Fruit fly (Drosophila melanogaster) whole organism, embryonic: ENCODE results near the gene CG15141.
A peak's percentile ranks its signal among the peaks of the same experiment; 100 is the strongest.

ENCODE experiments used
- Asciz ChIP-seq: fragments of 200-800 bp; sonication (Bioruptor generic); optimal IDR thresholded peaks from 2 replicates; lab custom pipeline; 2017; ENCODE audit warnings: missing biosample characterization, mild to moderate bottlenecking, missing genetic modification characterization, missing genetic modification reagents
- Atf6 ChIP-seq: fragments of 200-800 bp; sonication (Bioruptor generic); IDR thresholded peaks from 2 replicates; pipeline ENCODE4 v1.3.6; 2022; ENCODE audit warnings: missing biosample characterization, missing genetic modification characterization
- BtbVII ChIP-seq: fragments of 200-800 bp; sonication (Bioruptor generic); optimal IDR thresholded peaks from 3 replicates; lab custom pipeline; 2017; ENCODE audit warnings: missing biosample characterization, mild to moderate bottlenecking, missing genetic modification characterization
- CG11504 ChIP-seq: fragments of 200-800 bp; sonication (Bioruptor generic); optimal IDR thresholded peaks from 3 replicates; lab custom pipeline; 2019; ENCODE audit warnings: missing biosample characterization, mild to moderate bottlenecking, missing genetic modification characterization, moderate library complexity
- CG11723 ChIP-seq: fragments of 200-800 bp; sonication (Bioruptor generic); optimal IDR thresholded peaks from 2 replicates; lab custom pipeline; 2017; ENCODE audit warnings: missing biosample characterization, mild to moderate bottlenecking, missing genetic modification characterization
- CG12071 ChIP-seq: fragments of 200-800 bp; sonication (Bioruptor generic); optimal IDR thresholded peaks from 3 replicates; lab custom pipeline; 2018; ENCODE audit warnings: missing biosample characterization, mild to moderate bottlenecking, missing genetic modification characterization
- CG12744 ChIP-seq: fragments of 200-800 bp; sonication (Bioruptor generic); optimal IDR thresholded peaks from 2 replicates; lab custom pipeline; 2016; ENCODE audit warnings: missing biosample characterization, missing genetic modification characterization
- CG13296 ChIP-seq: fragments of 200-800 bp; sonication (Bioruptor generic); optimal IDR thresholded peaks from 3 replicates; lab custom pipeline; 2018; ENCODE audit warnings: missing biosample characterization, mild to moderate bottlenecking, missing genetic modification characterization
- CG15269 ChIP-seq: fragments of 200-800 bp; sonication (Bioruptor generic); optimal IDR thresholded peaks from 2 replicates; lab custom pipeline; 2018; ENCODE audit warnings: missing biosample characterization, mild to moderate bottlenecking, missing genetic modification characterization, moderate library complexity
- CG1647 ChIP-seq: fragments of 200-800 bp; sonication (Bioruptor generic); optimal IDR thresholded peaks from 3 replicates; lab custom pipeline; 2016; ENCODE audit warnings: missing biosample characterization, missing genetic modification characterization
- CG2202 ChIP-seq: fragments of 200-800 bp; sonication (Bioruptor generic); optimal IDR thresholded peaks from 2 replicates; lab custom pipeline; 2018; ENCODE audit warnings: missing biosample characterization, mild to moderate bottlenecking, missing genetic modification characterization
- CG2678 ChIP-seq: fragments of 200-800 bp; sonication (Bioruptor generic); optimal IDR thresholded peaks from 3 replicates; lab custom pipeline; 2019; ENCODE audit warnings: missing biosample characterization, mild to moderate bottlenecking, missing genetic modification characterization, moderate library complexity
- CG30020 ChIP-seq: fragments of 200-800 bp; optimal IDR thresholded peaks from 2 replicates; lab custom pipeline; 2019; ENCODE audit warnings: missing biosample characterization, mild to moderate bottlenecking, missing genetic modification characterization, moderate library complexity
- CG32772 ChIP-seq: fragments of 200-800 bp; sonication (Bioruptor generic); IDR thresholded peaks from 2 replicates; pipeline ENCODE4 v1.3.6; 2022; ENCODE audit warnings: missing biosample characterization, missing genetic modification characterization
- CG34422 ChIP-seq: fragments of 200-800 bp; sonication (Bioruptor generic); IDR thresholded peaks from 3 replicates; pipeline ENCODE4 v1.3.6; 2022; ENCODE audit warnings: missing biosample characterization, missing genetic modification characterization
- CG3838 ChIP-seq: fragments of 200-800 bp; sonication (Bioruptor generic); optimal IDR thresholded peaks from 3 replicates; lab custom pipeline; 2016; ENCODE audit warnings: missing biosample characterization, missing genetic modification characterization
- CG6689 ChIP-seq: fragments of 200-800 bp; sonication (Bioruptor generic); IDR thresholded peaks from 2 replicates; pipeline ENCODE4 v1.3.6; 2022; ENCODE audit warnings: missing biosample characterization, missing genetic modification characterization
- CG6813 ChIP-seq: fragments of 200-800 bp; sonication (Bioruptor generic); optimal IDR thresholded peaks from 2 replicates; lab custom pipeline; 2017; ENCODE audit warnings: missing biosample characterization, missing genetic modification characterization, mild to moderate bottlenecking, moderate library complexity, missing genetic modification reagents
- CG9609 ChIP-seq: fragments of 200-800 bp; sonication (Bioruptor generic); optimal IDR thresholded peaks from 3 replicates; lab custom pipeline; 2016; ENCODE audit warnings: missing biosample characterization, missing genetic modification characterization
- CoRest ChIP-seq: fragments of 200-800 bp; sonication (Bioruptor generic); optimal IDR thresholded peaks from 3 replicates; lab custom pipeline; 2018; ENCODE audit warnings: missing biosample characterization, mild to moderate bottlenecking, missing genetic modification characterization, moderate library complexity
- D19A ChIP-seq: fragments of 200-800 bp; optimal IDR thresholded peaks from 3 replicates; lab custom pipeline; 2019; ENCODE audit warnings: missing biosample characterization, mild to moderate bottlenecking, missing genetic modification characterization, moderate library complexity
- Fer3 ChIP-seq: fragments of 200-800 bp; sonication (Bioruptor generic); optimal IDR thresholded peaks from 2 replicates; lab custom pipeline; 2018; ENCODE audit warnings: missing biosample characterization, mild to moderate bottlenecking, missing genetic modification characterization, moderate library complexity
- Hey ChIP-seq: fragments of 200-800 bp; sonication (Bioruptor generic); optimal IDR thresholded peaks from 3 replicates; lab custom pipeline; 2018; ENCODE audit warnings: missing biosample characterization, mild to moderate bottlenecking, missing genetic modification characterization
- Nf-YC ChIP-seq: fragments of 200-800 bp; optimal IDR thresholded peaks from 3 replicates; lab custom pipeline; 2019; ENCODE audit warnings: missing biosample characterization, mild to moderate bottlenecking, missing genetic modification characterization, moderate library complexity
- NfI ChIP-seq: fragments of 200-800 bp; sonication (Bioruptor generic); optimal IDR thresholded peaks from 3 replicates; lab custom pipeline; 2018; ENCODE audit warnings: missing biosample characterization, mild to moderate bottlenecking, missing genetic modification characterization, moderate library complexity
- Oaz ChIP-seq: fragments of 200-800 bp; sonication (Bioruptor generic); IDR thresholded peaks from 2 replicates; pipeline ENCODE4 v1.3.6; 2022; ENCODE audit warnings: missing biosample characterization, missing genetic modification characterization
- Rfx ChIP-seq: fragments of 200-800 bp; sonication (Bioruptor generic); IDR thresholded peaks from 2 replicates; pipeline ENCODE4 v1.3.6; 2022; ENCODE audit warnings: missing biosample characterization, missing genetic modification characterization
- Sox100B ChIP-seq: fragments of 200-800 bp; sonication (Bioruptor generic); optimal IDR thresholded peaks from 3 replicates; lab custom pipeline; 2018; ENCODE audit warnings: missing biosample characterization, mild to moderate bottlenecking, missing genetic modification characterization
- Tbp ChIP-seq: fragments of >200 bp; optimal IDR thresholded peaks from 2 replicates; lab custom pipeline; 2018; ENCODE audit warnings: missing biosample characterization, missing genetic modification characterization
- Usf ChIP-seq: fragments of 200-800 bp; sonication (Bioruptor generic); optimal IDR thresholded peaks from 2 replicates; lab custom pipeline; 2017; ENCODE audit warnings: missing genotype, missing biosample characterization, missing genetic modification characterization
- bsh ChIP-seq, 2 experiments: fragments of 200-800 bp; sonication (Bioruptor generic); optimal IDR thresholded peaks; 2 replicates each; lab custom pipeline; 2017 to 2018; ENCODE audit warnings: mild to moderate bottlenecking in 2 of 2, missing biosample characterization in 2 of 2, missing genetic modification characterization in 2 of 2, moderate library complexity in 1 of 2
- cato ChIP-seq: fragments of 200-800 bp; sonication (Bioruptor generic); optimal IDR thresholded peaks from 2 replicates; lab custom pipeline; 2016; ENCODE audit warnings: missing biosample characterization, missing genetic modification characterization, borderline replicate concordance
- cwo ChIP-seq: fragments of 200-800 bp; sonication (Bioruptor generic); optimal IDR thresholded peaks from 3 replicates; lab custom pipeline; 2017; ENCODE audit warnings: missing biosample characterization, missing genetic modification characterization, mild to moderate bottlenecking, moderate library complexity, missing genetic modification reagents
- dimm ChIP-seq: fragments of 200-800 bp; sonication (Bioruptor generic); IDR thresholded peaks from 2 replicates; pipeline ENCODE4 v1.3.6; 2022; ENCODE audit warnings: missing biosample characterization, missing genetic modification characterization
- dpn ChIP-seq, 2 experiments: fragments of 200-800 bp; sonication (Bioruptor generic); optimal IDR thresholded peaks; 3 replicates each; lab custom pipeline; 2016; ENCODE audit warnings: missing biosample characterization in 2 of 2, missing genetic modification characterization in 2 of 2
- ems ChIP-seq: fragments of 200-800 bp; sonication (Bioruptor generic); optimal IDR thresholded peaks from 3 replicates; lab custom pipeline; 2016; ENCODE audit warnings: missing biosample characterization, missing genetic modification characterization
- en ChIP-seq: fragments of 200-800 bp; sonication (Bioruptor generic); optimal IDR thresholded peaks from 2 replicates; lab custom pipeline; 2016; ENCODE audit warnings: missing biosample characterization, missing genetic modification characterization
- ewg ChIP-seq: fragments of 200-800 bp; sonication (Bioruptor generic); optimal IDR thresholded peaks from 3 replicates; lab custom pipeline; 2017; ENCODE audit warnings: mild to moderate bottlenecking, missing biosample characterization, missing genetic modification reagents, missing genetic modification characterization
- ftz-f1 ChIP-seq: fragments of 200-800 bp; sonication (Bioruptor generic); optimal IDR thresholded peaks from 2 replicates; lab custom pipeline; 2016; ENCODE audit warnings: missing biosample characterization, missing genetic modification characterization
- gsb ChIP-seq: fragments of 200-800 bp; sonication (Bioruptor generic); IDR thresholded peaks from 2 replicates; pipeline ENCODE4 v1.3.6; 2022; ENCODE audit warnings: missing biosample characterization, missing genetic modification characterization
- h ChIP-seq: fragments of >200 bp; optimal IDR thresholded peaks from 2 replicates; lab custom pipeline; 2017
- hth ChIP-seq: fragments of >200 bp; optimal IDR thresholded peaks from 2 replicates; lab custom pipeline; 2017; ENCODE audit warnings: inconsistent platforms
- lilli ChIP-seq: fragments of 200-800 bp; sonication (Bioruptor generic); optimal IDR thresholded peaks from 3 replicates; lab custom pipeline; 2016; ENCODE audit warnings: missing biosample characterization, missing genetic modification characterization
- mam ChIP-seq: fragments of 200-800 bp; sonication (Bioruptor generic); optimal IDR thresholded peaks from 3 replicates; lab custom pipeline; 2016; ENCODE audit warnings: missing biosample characterization, missing genetic modification characterization
- nmo ChIP-seq: fragments of 200-800 bp; sonication (Bioruptor generic); optimal IDR thresholded peaks from 2 replicates; lab custom pipeline; 2018; ENCODE audit warnings: missing biosample characterization, mild to moderate bottlenecking, missing genetic modification characterization, moderate library complexity
- row ChIP-seq: fragments of 200-800 bp; sonication (Bioruptor generic); IDR thresholded peaks from 3 replicates; pipeline ENCODE4 v1.3.6; 2022; ENCODE audit warnings: missing biosample characterization, missing genetic modification characterization
- scrt ChIP-seq: fragments of 200-800 bp; sonication (Bioruptor generic); optimal IDR thresholded peaks from 2 replicates; lab custom pipeline; 2018; ENCODE audit warnings: missing biosample characterization, mild to moderate bottlenecking, missing genetic modification characterization, moderate library complexity
- sens ChIP-seq: fragments of 200-800 bp; sonication (Bioruptor generic); peaks from one replicate; lab custom pipeline; 2016; ENCODE audit warnings: missing biosample characterization, missing genetic modification characterization
- slbo ChIP-seq: fragments of 200-800 bp; sonication (Bioruptor generic); IDR thresholded peaks from 2 replicates; pipeline ENCODE4 v1.3.6; 2022; ENCODE audit warnings: missing biosample characterization, missing genetic modification characterization
- so ChIP-seq: fragments of 200-800 bp; sonication (Bioruptor generic); IDR thresholded peaks from 3 replicates; pipeline ENCODE4 v1.3.6; 2022; ENCODE audit warnings: missing biosample characterization, missing genetic modification characterization
- toy ChIP-seq: fragments of 200-800 bp; sonication (Bioruptor generic); IDR thresholded peaks from 2 replicates; pipeline ENCODE4 v1.3.6; 2022; ENCODE audit warnings: missing biosample characterization, missing genetic modification characterization
- wor ChIP-seq: fragments of 200-800 bp; sonication (Bioruptor generic); IDR thresholded peaks from 2 replicates; pipeline ENCODE4 v1.3.6; 2022; ENCODE audit warnings: missing biosample characterization, missing genetic modification characterization

CG15141 gene

DNA sequence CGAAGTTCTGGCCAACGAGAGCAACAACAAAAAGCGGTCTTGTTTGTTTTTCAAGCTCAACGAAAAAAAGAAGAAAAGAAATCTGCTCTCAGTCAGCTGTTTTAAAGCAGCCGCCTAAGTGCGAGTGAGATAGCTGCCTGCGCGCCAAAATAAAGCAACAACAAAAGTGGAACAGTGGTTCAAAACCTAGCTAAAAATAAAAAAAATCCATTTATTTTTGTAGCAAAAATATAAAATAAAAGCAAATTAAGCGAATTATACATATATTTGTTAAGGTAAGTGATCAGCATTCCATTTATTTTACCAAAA is 25.3 kb upstream of the CG15141 start (continued):
- TF ChIP-seq ems (GFP tag; lab: Kevin White, UChicago) = no peak
- no peak for TF ChIP-seq nmo (GFP tag; lab: Kevin White, UChicago)
- TF ChIP-seq CG15269 = peak; percentile 30
- no peak for TF ChIP-seq CG32772 (GFP tag; lab: Robert Waterston, UW)
- TF ChIP-seq scrt (GFP tag; lab: Kevin White, UChicago) = peak; percentile 33
- TF ChIP-seq CG6813 = no peak
- TF ChIP-seq Rfx (GFP tag; lab: Robert Waterston, UW) = peak; percentile 38; the same call in 1 of the 2 replicates
- TF ChIP-seq sens (GFP tag; lab: Kevin White, UChicago) = peak; percentile 50
- TF ChIP-seq CG2678 = peak; percentile 27
- TF ChIP-seq CG30020 (tag; lab: Kevin White, UChicago) = no peak
- TF ChIP-seq CG3838 (GFP tag; lab: Kevin White, UChicago) = no peak
- no peak for TF ChIP-seq CG12744 (GFP tag; lab: Kevin White, UChicago)
- TF ChIP-seq mam (GFP tag; lab: Kevin White, UChicago) = no peak
- TF ChIP-seq Usf (GFP tag; lab: Kevin White, UChicago) = no peak
- TF ChIP-seq toy (GFP tag; lab: Robert Waterston, UW) = no peak
- TF ChIP-seq Sox100B (GFP tag; lab: Kevin White, UChicago) = peak; percentile 38
- no peak for TF ChIP-seq NfI (GFP tag; lab: Kevin White, UChicago)
- peak; percentile 31 for TF ChIP-seq CG11504 (tag; lab: Kevin White, UChicago)
- no peak for TF ChIP-seq Tbp
- no peak for TF ChIP-seq Hey (tag; lab: Kevin White, UChicago)
- TF ChIP-seq slbo (GFP tag; lab: Robert Waterston, UW) = peak; percentile 20; the same call in 1 of the 2 replicates
- TF ChIP-seq hth (lab: Kevin White, UChicago) = no peak
- no peak for TF ChIP-seq wor
- TF ChIP-seq CG2202 (tag; lab: Kevin White, UChicago) = no peak
- TF ChIP-seq bsh (GFP tag; optimal IDR thresholded peaks at IDR 0.05; lab: Kevin White, UChicago) = peak; percentile 9 to 99
- TF ChIP-seq D19A (tag; lab: Kevin White, UChicago) = peak; percentile 31
- TF ChIP-seq CG34422 (GFP tag; lab: Robert Waterston, UW) = peak; percentile 80; the same call in 1 of the 3 replicates
- peak; percentile 84 for TF ChIP-seq ewg (GFP tag; lab: Kevin White, UChicago)
- peak; percentile 20 for TF ChIP-seq Nf-YC
- no peak for TF ChIP-seq lilli (GFP tag; lab: Kevin White, UChicago)
- TF ChIP-seq row = peak; percentile 52; the same call in 2 of the 3 replicates
- no peak for TF ChIP-seq CG6689
- no peak for TF ChIP-seq gsb (GFP tag; lab: Robert Waterston, UW)
- no peak for TF ChIP-seq h (lab: Kevin White, UChicago)
- no peak for TF ChIP-seq CG11723 (GFP tag; lab: Kevin White, UChicago)
- no peak for TF ChIP-seq cato
- no peak for TF ChIP-seq CG9609 (GFP tag; lab: Kevin White, UChicago)
- TF ChIP-seq, all 482 proteins: peak for 62

DNA sequence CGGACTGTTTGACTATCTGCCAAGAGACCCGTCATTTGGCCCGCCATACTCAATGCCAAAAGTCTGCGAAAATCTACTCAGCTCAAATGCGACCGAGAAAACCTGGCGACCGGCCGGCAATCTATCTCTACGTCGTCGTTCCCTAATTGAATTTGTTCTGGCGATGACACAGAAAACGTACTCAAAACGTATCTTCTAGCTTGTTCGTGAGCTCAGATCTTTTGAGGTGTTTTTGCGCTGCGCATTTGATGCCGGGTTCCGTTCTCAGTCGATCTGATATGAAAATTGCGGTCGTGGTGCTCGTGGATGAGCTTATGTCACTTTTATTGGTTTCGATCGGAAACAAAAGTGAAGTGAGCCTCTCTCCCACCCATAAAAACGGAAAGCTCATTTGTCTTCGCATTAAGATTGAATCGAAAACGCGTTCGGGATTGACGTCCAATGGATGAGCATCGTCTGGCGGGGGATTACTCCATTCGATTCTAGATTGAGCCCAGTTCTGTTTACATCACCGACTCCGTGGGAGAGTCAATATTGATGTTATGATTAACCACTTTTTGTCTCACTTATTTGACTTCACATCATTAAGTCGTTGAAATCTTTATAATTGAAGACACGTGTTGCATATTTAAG is 22.6 kb upstream of the CG15141 start:
- peak; percentile 49 for TF ChIP-seq Asciz (GFP tag; lab: Kevin White, UChicago)
- TF ChIP-seq nmo (GFP tag; lab: Kevin White, UChicago) = no peak
- TF ChIP-seq Fer3 (tag; lab: Kevin White, UChicago) = peak; percentile 31
- no peak for TF ChIP-seq lilli (GFP tag; lab: Kevin White, UChicago)
- TF ChIP-seq dimm (GFP tag; lab: Robert Waterston, UW) = no peak
- peak; percentile 30 for TF ChIP-seq CG12071 (GFP tag; lab: Kevin White, UChicago)
- no peak for TF ChIP-seq CoRest (tag; lab: Kevin White, UChicago)
- TF ChIP-seq en (GFP tag; lab: Kevin White, UChicago) = no peak
- peak; percentile 3 for TF ChIP-seq CG1647 (GFP tag; lab: Kevin White, UChicago)
- TF ChIP-seq Rfx (GFP tag; lab: Robert Waterston, UW) = no peak
- 0 out of 2 replicates have a peak, but pooled peaks have one; percentile 6 for TF ChIP-seq Atf6 (GFP tag; lab: Robert Waterston, UW)
- TF ChIP-seq BtbVII = peak; percentile 42
- peak in 1 of 2 experiments; percentile 12 for TF ChIP-seq dpn (GFP tag; optimal IDR thresholded peaks at IDR 0.05; lab: Kevin White, UChicago)
- TF ChIP-seq Oaz (GFP tag; lab: Robert Waterston, UW) = no peak
- peak; percentile 20 for TF ChIP-seq cwo
- 0 out of 3 replicates have a peak, but pooled peaks have one; percentile 14 for TF ChIP-seq so
- TF ChIP-seq CG13296 (GFP tag; lab: Kevin White, UChicago) = peak; percentile 34
- TF ChIP-seq ftz-f1 (GFP tag; lab: Kevin White, UChicago) = no peak
